Fruit fly (Drosophila melanogaster): ENCODE data around the gene Rpt2.

The Rpt2 gene

DNA sequence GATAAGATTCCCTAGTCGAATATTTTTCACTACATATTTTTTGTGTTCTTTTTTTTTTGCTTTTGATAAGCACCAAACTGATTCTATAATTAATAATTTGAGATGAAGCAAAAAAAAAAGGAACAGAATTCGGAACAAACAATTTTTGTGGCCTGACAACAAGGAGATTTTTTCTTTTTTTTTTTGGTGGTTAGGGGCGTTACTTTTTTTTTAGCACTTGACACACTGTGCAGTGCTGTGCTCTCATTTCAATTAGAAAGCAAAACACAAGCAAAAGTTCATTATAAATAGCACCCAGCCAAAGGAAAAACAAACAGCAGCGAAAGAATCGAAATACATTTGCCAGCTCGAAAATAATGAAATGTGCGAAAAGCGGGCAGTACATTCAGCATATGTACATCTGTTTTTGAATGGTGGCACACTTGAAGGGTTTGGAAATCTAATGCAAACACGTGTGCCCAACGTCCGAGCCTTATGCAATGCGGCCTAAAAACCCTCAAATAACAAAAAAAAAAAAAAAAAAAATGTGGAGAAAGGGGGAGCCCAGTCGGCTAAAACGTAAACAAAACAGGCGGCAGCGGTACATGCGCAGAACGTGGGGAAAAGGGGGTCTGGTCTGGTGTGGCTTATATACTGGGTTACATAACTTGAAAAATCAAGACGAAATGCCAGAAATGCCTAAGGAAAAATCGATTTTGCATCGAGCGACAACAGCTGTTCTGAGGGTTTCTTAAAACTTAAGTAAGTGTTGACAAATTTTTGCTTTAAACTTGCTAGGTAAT, 10.5 kb upstream of the Rpt2 start (continued):
- TF ChIP-seq CG4318 (GFP tag; optimal IDR thresholded peaks at IDR 0.05) (no peak), Gug (GFP tag; IDR thresholded peaks at IDR 0.05) (no peak; the same call in 1 of the 2 replicates), CG6792 (GFP tag; optimal IDR thresholded peaks at IDR 0.05) (no peak), Smox (GFP tag; optimal IDR thresholded peaks at IDR 0.05) (no peak), Eip78C (GFP tag) (peak; percentile 78), CG1621 (tag; optimal IDR thresholded peaks at IDR 0.05) (no peak), CG3919 (GFP tag; optimal IDR thresholded peaks at IDR 0.05) (peak; percentile 23), dsx (GFP tag; optimal IDR thresholded peaks at IDR 0.05; ENCODE audit: poor library complexity, severe bottlenecking) (no peak), net (GFP tag; optimal IDR thresholded peaks at IDR 0.05) (peak; percentile 26), salr (GFP tag; optimal IDR thresholded peaks at IDR 0.05) (peak in 1 of 2 experiments; percentile 29), CG32006 (GFP tag; optimal IDR thresholded peaks at IDR 0.05) (peak; percentile 44), CG11762 (GFP tag; optimal IDR thresholded peaks at IDR 0.05; ENCODE audit: insufficient read depth) (no peak), esn (GFP tag; optimal IDR thresholded peaks at IDR 0.05) (peak; percentile 40), svp (GFP tag) (peak; percentile 28), CG7368 (GFP tag; optimal IDR thresholded peaks at IDR 0.05) (no peak), CG8319 (GFP tag; optimal IDR thresholded peaks at IDR 0.05) (no peak), spab (GFP tag; optimal IDR thresholded peaks at IDR 0.05) (no peak), CG11902 (GFP tag; optimal IDR thresholded peaks at IDR 0.05) (no peak), eg (GFP tag; IDR thresholded peaks at IDR 0.05) (peak; percentile 70), Sox102F (GFP tag; optimal IDR thresholded peaks at IDR 0.05) (no peak), CG16779 (tag; optimal IDR thresholded peaks at IDR 0.05) (no peak), Met (GFP tag; optimal IDR thresholded peaks at IDR 0.05) (peak; percentile 58), CG6854 (GFP tag; optimal IDR thresholded peaks at IDR 0.05) (no peak), CG10631 (GFP tag; optimal IDR thresholded peaks at IDR 0.05) (no peak), Hr38 (GFP tag; optimal IDR thresholded peaks at IDR 0.05) (no peak), CG3032 (tag; optimal IDR thresholded peaks at IDR 0.05) (no peak)

- no peak for TF ChIP-seq Met (GFP tag; optimal IDR thresholded peaks at IDR 0.05)
- no peak for TF ChIP-seq Sox14 (GFP tag; optimal IDR thresholded peaks at IDR 0.05)
Observed at dm6 chr3R:23940840-23941364, 9.5 kb upstream of the Rpt2 start.

dm6 chr3R:23939921-23940839, 8.8 kb upstream of the Rpt2 start:
- TF ChIP-seq CG10669 (GFP tag; optimal IDR thresholded peaks at IDR 0.05) = peak; percentile 4
- peak; percentile 17 for TF ChIP-seq OdsH (GFP tag; optimal IDR thresholded peaks at IDR 0.05)
- peak; percentile 35 for TF ChIP-seq Hr38 (GFP tag; optimal IDR thresholded peaks at IDR 0.05)
- no peak for TF ChIP-seq ss (GFP tag; optimal IDR thresholded peaks at IDR 0.05)
- no peak for TF ChIP-seq CG31627 (GFP tag; optimal IDR thresholded peaks at IDR 0.05)
- TF ChIP-seq acj6 (GFP tag; optimal IDR thresholded peaks at IDR 0.05) = peak; percentile 6
- no peak for TF ChIP-seq Gug (GFP tag; IDR thresholded peaks at IDR 0.05)
- TF ChIP-seq eg (GFP tag; IDR thresholded peaks at IDR 0.05) = peak; percentile 49; the same call in 2 of the 3 replicates
- TF ChIP-seq Hr4 (GFP tag; optimal IDR thresholded peaks at IDR 0.05) = no peak
- peak; percentile 45; the same call in 1 of the 3 replicates for TF ChIP-seq CG8119 (GFP tag; IDR thresholded peaks at IDR 0.05)
- no peak for TF ChIP-seq Sox15 (GFP tag; optimal IDR thresholded peaks at IDR 0.05)
- peak; percentile 61 for TF ChIP-seq Eip78C (GFP tag)
- TF ChIP-seq CG6276 (GFP tag; optimal IDR thresholded peaks at IDR 0.05) = peak; percentile 3
- peak; percentile 43; the same call in 1 of the 2 replicates for TF ChIP-seq CG15336 (GFP tag; IDR thresholded peaks at IDR 0.05)
- TF ChIP-seq Eip75B (GFP tag; optimal IDR thresholded peaks at IDR 0.05) = no peak
- TF ChIP-seq CG16779 (tag; optimal IDR thresholded peaks at IDR 0.05) = peak; percentile 40
- no peak for TF ChIP-seq Sox14 (GFP tag; optimal IDR thresholded peaks at IDR 0.05)
- TF ChIP-seq CG34406 (GFP tag; optimal IDR thresholded peaks at IDR 0.05) = no peak
- TF ChIP-seq CG32006 (GFP tag; optimal IDR thresholded peaks at IDR 0.05) = peak; percentile 38
- TF ChIP-seq CG6163 (GFP tag; IDR thresholded peaks at IDR 0.05) = 0 out of 3 replicates have a peak, but pooled peaks have one; percentile 7
- TF ChIP-seq fkh (GFP tag; optimal IDR thresholded peaks at IDR 0.05) = peak; percentile 96
- TF ChIP-seq Ets21C (GFP tag; optimal IDR thresholded peaks at IDR 0.05) = no peak
- peak; percentile 4 for TF ChIP-seq net (GFP tag; optimal IDR thresholded peaks at IDR 0.05)
